Fruit fly (Drosophila melanogaster) whole organism, adult: Measurements from ENCODE around the gene okr.

Source experiments
- CG11617 ChIP-seq: fragments of 200-800 bp; sonication (Bioruptor generic); optimal IDR thresholded peaks from 2 replicates; lab custom pipeline; 2017; ENCODE audit warnings: mild to moderate bottlenecking, missing biosample characterization, missing genetic modification reagents, missing genetic modification characterization
- CG12768 ChIP-seq: fragments of 200-800 bp; sonication (Bioruptor generic); optimal IDR thresholded peaks from 2 replicates; lab custom pipeline; 2017; ENCODE audit warnings: missing biosample characterization, missing genetic modification characterization, mild to moderate bottlenecking, moderate library complexity, missing genetic modification reagents
- CG14711 ChIP-seq: fragments of 200-800 bp; sonication (Bioruptor generic); optimal IDR thresholded peaks from 2 replicates; lab custom pipeline; 2018; ENCODE audit warnings: missing biosample characterization, mild to moderate bottlenecking, missing genetic modification characterization, moderate library complexity
- CG1620 ChIP-seq: fragments of 200-800 bp; sonication (Bioruptor generic); optimal IDR thresholded peaks from 2 replicates; lab custom pipeline; 2016; ENCODE audit warnings: missing biosample characterization, missing genetic modification characterization
- CG33017 ChIP-seq: fragments of 200-800 bp; sonication (Bioruptor generic); optimal IDR thresholded peaks from 2 replicates; lab custom pipeline; 2018; ENCODE audit warnings: missing biosample characterization, mild to moderate bottlenecking, missing genetic modification characterization, moderate library complexity
- CG5204 ChIP-seq: fragments of 200-800 bp; sonication (Bioruptor generic); optimal IDR thresholded peaks from 2 replicates; lab custom pipeline; 2016; ENCODE audit warnings: missing biosample characterization, missing genetic modification characterization
- CG7045 ChIP-seq: fragments of 200-800 bp; sonication (Bioruptor generic); optimal IDR thresholded peaks from 2 replicates; lab custom pipeline; 2017; ENCODE audit warnings: missing biosample characterization, mild to moderate bottlenecking, missing genetic modification characterization
- CG7101 ChIP-seq: fragments of 200-800 bp; sonication (Bioruptor generic); optimal IDR thresholded peaks from 2 replicates; lab custom pipeline; 2018; ENCODE audit warnings: missing biosample characterization, mild to moderate bottlenecking, missing genetic modification characterization, moderate library complexity
- Clk ChIP-seq: fragments of 200-800 bp; sonication (Bioruptor generic); optimal IDR thresholded peaks from 2 replicates; lab custom pipeline; 2017; ENCODE audit warnings: missing biosample characterization, missing genetic modification characterization
- Crg-1 ChIP-seq: fragments of 200-800 bp; sonication (Bioruptor generic); optimal IDR thresholded peaks from 2 replicates; lab custom pipeline; 2016; ENCODE audit warnings: missing biosample characterization, missing genetic modification characterization
- Hr96 ChIP-seq: fragments of 200-800 bp; sonication (Bioruptor generic); optimal IDR thresholded peaks from 2 replicates; lab custom pipeline; 2016; ENCODE audit warnings: missing biosample characterization, missing genetic modification characterization
- Mnt ChIP-seq: fragments of 200-800 bp; sonication (Bioruptor generic); optimal IDR thresholded peaks from 2 replicates; lab custom pipeline; 2016; ENCODE audit warnings: missing biosample characterization, mild to moderate bottlenecking, missing genetic modification characterization
- bab1 ChIP-seq: fragments of 200-800 bp; sonication (Bioruptor generic); optimal IDR thresholded peaks from 3 replicates; lab custom pipeline; 2019; ENCODE audit warnings: missing biosample characterization, mild to moderate bottlenecking, missing genetic modification characterization, moderate library complexity
- cic ChIP-seq: fragments of 200-800 bp; sonication (Bioruptor generic); optimal IDR thresholded peaks from 2 replicates; lab custom pipeline; 2017; ENCODE audit warnings: missing biosample characterization, mild to moderate bottlenecking, missing genetic modification characterization, moderate library complexity
- cnc ChIP-seq, 2 experiments: fragments of >200 bp; optimal IDR thresholded peaks; 2 replicates each; lab custom pipeline; 2017
- kay ChIP-seq: fragments of 200-800 bp; sonication (Bioruptor generic); peaks from one replicate; lab custom pipeline; 2016; ENCODE audit warnings: missing biosample characterization, missing genetic modification characterization, borderline replicate concordance
- ovo ChIP-seq: fragments of 200-800 bp; sonication (Bioruptor generic); optimal IDR thresholded peaks from 2 replicates; lab custom pipeline; 2016; ENCODE audit warnings: missing biosample characterization, missing genetic modification characterization
- pad ChIP-seq: fragments of 200-800 bp; sonication (Bioruptor generic); optimal IDR thresholded peaks from 3 replicates; lab custom pipeline; 2017; ENCODE audit warnings: missing biosample characterization, missing genetic modification characterization, mild to moderate bottlenecking, moderate library complexity, missing genetic modification reagents
- tj ChIP-seq: fragments of 200-800 bp; sonication (Bioruptor generic); optimal IDR thresholded peaks from 3 replicates; lab custom pipeline; 2017; ENCODE audit warnings: missing biosample characterization, mild to moderate bottlenecking, missing genetic modification characterization, moderate library complexity
- toe ChIP-seq: fragments of 200-800 bp; sonication (Bioruptor generic); optimal IDR thresholded peaks from 2 replicates; lab custom pipeline; 2016; ENCODE audit warnings: missing biosample characterization, missing genetic modification characterization

Gene okr

dm6 chr2L:3029012-3029411, 36.5 kb upstream of the okr start, which contains the start of the genes Sf3b2 and CG17219:
Gene Sf3b2 (minus strand): TSS chr2L:3029168.
Gene CG17219 (plus strand): TSS chr2L:3029253.
- TF ChIP-seq bab1 (GFP tag; lab: Kevin White, UChicago) (peak; percentile 59), ovo (no peak), Mnt (GFP tag; lab: Kevin White, UChicago) (peak; percentile 57)

dm6 chr2L:3022986-3023385, 30.4 kb upstream of the okr start, which contains the start of the genes alpha4GT1 and Prp40:
Gene alpha4GT1 (minus strand): TSS chr2L:3023141.
Gene Prp40 (plus strand): TSS chr2L:3023226.
- TF ChIP-seq CG11617 (no peak), bab1 (GFP tag; lab: Kevin White, UChicago) (peak; percentile 16), CG14711 (tag; lab: Kevin White, UChicago) (peak; percentile 18), Mnt (GFP tag; lab: Kevin White, UChicago) (peak; percentile 31)

DNA sequence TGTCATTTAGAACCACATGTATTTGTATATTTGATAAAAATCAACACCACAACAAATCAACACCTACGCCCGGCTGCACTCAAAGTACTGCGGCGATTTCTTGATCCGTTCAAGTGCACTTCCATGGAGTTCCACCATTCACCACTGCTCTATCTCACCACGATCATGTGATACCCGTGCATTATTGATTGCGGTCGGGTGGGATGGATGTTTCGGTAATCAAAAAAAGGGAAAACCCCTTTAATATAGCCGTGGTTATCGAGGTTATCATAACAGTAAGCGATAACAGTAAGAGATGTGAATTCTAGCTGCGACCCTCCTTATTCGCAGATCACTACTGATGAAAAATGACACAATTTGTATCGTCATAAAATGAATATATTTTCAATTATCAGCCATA, 25.7 kb upstream of the okr start, which contains the start of the genes CG17224 and CG17264:
Gene CG17224 (minus strand): TSS at position 97 of the 400 bp plus-strand sequence.
Gene CG17264 (plus strand): TSS at position 297 of the 400 bp plus-strand sequence.
- TF ChIP-seq CG7045 (GFP tag; lab: Kevin White, UChicago) (no peak), toe (GFP tag; lab: Kevin White, UChicago) (no peak), tj (GFP tag; lab: Kevin White, UChicago) (no peak), Clk (GFP tag; lab: Kevin White, UChicago) (no peak), cic (GFP tag; lab: Kevin White, UChicago) (peak; percentile 25), Hr96 (GFP tag; lab: Kevin White, UChicago) (no peak), CG11617 (no peak), kay (GFP tag; lab: Kevin White, UChicago) (no peak), Mnt (GFP tag; lab: Kevin White, UChicago) (peak; percentile 58), CG33017 (tag; lab: Kevin White, UChicago) (no peak), bab1 (GFP tag; lab: Kevin White, UChicago) (peak; percentile 30), CG7101 (tag; lab: Kevin White, UChicago) (no peak), CG14711 (tag; lab: Kevin White, UChicago) (peak; percentile 11)

- no peak for TF ChIP-seq CG11617
- no peak for TF ChIP-seq CG1620 (GFP tag; lab: Kevin White, UChicago)
- TF ChIP-seq bab1 (GFP tag; lab: Kevin White, UChicago) = no peak
- no peak for TF ChIP-seq Hr96 (GFP tag; lab: Kevin White, UChicago)
- TF ChIP-seq CG14711 (tag; lab: Kevin White, UChicago) = no peak
- TF ChIP-seq cic (GFP tag; lab: Kevin White, UChicago) = no peak
- no peak for TF ChIP-seq CG5204 (GFP tag; lab: Kevin White, UChicago)
- no peak for TF ChIP-seq pad (GFP tag; lab: Kevin White, UChicago)
- no peak for TF ChIP-seq Mnt (GFP tag; lab: Kevin White, UChicago)
These were observed 20.2 kb upstream of the okr start for dm6 chr2L:3012780-3013179.

DNA sequence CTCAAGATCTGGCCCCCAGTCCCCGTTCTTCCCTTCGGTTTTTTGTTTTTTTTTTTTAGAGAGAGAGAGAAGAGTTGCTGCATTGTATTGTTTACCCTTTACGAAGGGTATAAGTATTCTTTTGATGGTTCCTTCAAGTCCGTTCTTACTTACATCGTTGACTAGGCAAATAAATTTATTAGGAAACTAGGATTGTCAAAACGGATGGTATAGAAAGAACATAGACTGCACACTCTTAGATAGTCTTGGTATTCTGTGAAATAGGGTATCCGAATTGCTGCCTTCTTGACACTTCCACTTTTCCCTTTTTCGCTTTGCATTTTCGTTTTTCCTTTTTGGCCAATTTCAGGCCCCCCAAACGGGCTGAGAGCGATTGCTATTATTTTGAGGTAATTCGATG, 18.9 kb upstream of the okr start:
- TF ChIP-seq CG11617 (no peak), cic (GFP tag; lab: Kevin White, UChicago) (no peak), bab1 (GFP tag; lab: Kevin White, UChicago) (no peak), pad (GFP tag; lab: Kevin White, UChicago) (no peak), CG12768 (GFP tag; lab: Kevin White, UChicago) (no peak), Clk (GFP tag; lab: Kevin White, UChicago) (no peak), Mnt (GFP tag; lab: Kevin White, UChicago) (no peak), Hr96 (GFP tag; lab: Kevin White, UChicago) (no peak), CG1620 (GFP tag; lab: Kevin White, UChicago) (no peak), CG33017 (tag; lab: Kevin White, UChicago) (no peak), tj (GFP tag; lab: Kevin White, UChicago) (no peak), Crg-1 (GFP tag; lab: Kevin White, UChicago) (no peak), CG5204 (GFP tag; lab: Kevin White, UChicago) (no peak), ovo (no peak), CG7045 (GFP tag; lab: Kevin White, UChicago) (no peak)

dm6 chr2L:3009438-3009837, 16.9 kb upstream of the okr start:
- TF ChIP-seq tj (GFP tag; lab: Kevin White, UChicago) (peak; percentile 96), CG14711 (tag; lab: Kevin White, UChicago) (no peak)

DNA sequence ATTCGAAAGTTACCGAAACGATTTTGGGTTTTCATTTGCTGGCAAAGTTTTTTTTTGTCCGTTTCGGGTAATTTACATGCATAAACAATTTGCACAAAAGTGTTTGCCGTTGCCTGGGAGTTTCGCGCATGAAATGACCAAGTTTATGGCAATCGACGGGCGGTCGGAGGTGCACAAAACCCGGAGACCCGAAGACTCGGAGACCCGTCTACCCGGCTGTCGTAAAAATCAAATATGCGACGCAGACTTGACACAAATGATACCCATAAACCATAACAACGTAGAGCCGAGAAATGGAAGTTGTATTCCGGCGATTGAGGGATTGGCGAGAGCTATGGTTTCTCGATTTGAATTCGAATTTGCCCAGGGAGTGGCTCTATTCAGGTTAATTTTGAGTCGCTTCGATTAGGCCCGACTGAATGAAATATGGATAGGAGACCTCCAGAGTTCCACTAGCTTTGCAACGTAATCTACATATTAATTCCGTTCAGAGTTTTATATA, 14.4 kb upstream of the okr start:
- TF ChIP-seq cic (GFP tag; lab: Kevin White, UChicago) (no peak), ovo (no peak), Clk (GFP tag; lab: Kevin White, UChicago) (no peak), bab1 (GFP tag; lab: Kevin White, UChicago) (no peak), Crg-1 (GFP tag; lab: Kevin White, UChicago) (no peak), CG33017 (tag; lab: Kevin White, UChicago) (no peak), CG11617 (no peak), cnc (optimal IDR thresholded peaks at IDR 0.05; lab: Kevin White, UChicago) (no peak), CG7101 (tag; lab: Kevin White, UChicago) (no peak), CG12768 (GFP tag; lab: Kevin White, UChicago) (no peak)
